Fruit fly (Drosophila melanogaster) whole organism, embryonic: ENCODE results near the gene CG17572.

Experiments
- ATbp ChIP-seq: fragments of 200-800 bp; sonication (Bioruptor generic); optimal IDR thresholded peaks from 2 replicates; lab custom pipeline; 2017; ENCODE audit warnings: missing biosample characterization, mild to moderate bottlenecking, missing genetic modification characterization, missing genetic modification reagents
- Ada2b ChIP-seq: fragments of 200-800 bp; sonication (Bioruptor generic); IDR thresholded peaks from 2 replicates; pipeline ENCODE4 v1.3.6; 2022; ENCODE audit warnings: missing biosample characterization, missing genetic modification characterization
- Bgb ChIP-seq: fragments of 200-800 bp; sonication (Bioruptor generic); IDR thresholded peaks from 2 replicates; pipeline ENCODE4 v1.3.6; 2022; ENCODE audit warnings: missing biosample characterization, missing genetic modification characterization; ENCODE audit not compliant: partially characterized antibody
- Bteb2 ChIP-seq: fragments of 200-800 bp; sonication (Bioruptor generic); optimal IDR thresholded peaks from 2 replicates; lab custom pipeline; 2016; ENCODE audit warnings: missing biosample characterization, missing genetic modification characterization
- CG10654 ChIP-seq: fragments of 200-800 bp; sonication (Bioruptor generic); optimal IDR thresholded peaks from 2 replicates; lab custom pipeline; 2016; ENCODE audit warnings: missing biosample characterization, missing genetic modification characterization
- CG11456 ChIP-seq: fragments of 200-800 bp; sonication (Bioruptor generic); IDR thresholded peaks from 3 replicates; pipeline ENCODE4 v1.3.6; 2022; ENCODE audit warnings: missing biosample characterization, missing genetic modification characterization
- CG12104 ChIP-seq: fragments of 200-800 bp; sonication (Bioruptor generic); optimal IDR thresholded peaks from 3 replicates; lab custom pipeline; 2016; ENCODE audit warnings: missing biosample characterization, missing genetic modification characterization
- CG1233 ChIP-seq: fragments of 200-800 bp; sonication (Bioruptor generic); optimal IDR thresholded peaks from 4 replicates; lab custom pipeline; 2018; ENCODE audit warnings: missing biosample characterization, mild to moderate bottlenecking, missing genetic modification characterization
- CG13775 ChIP-seq: fragments of 200-800 bp; sonication (Bioruptor generic); optimal IDR thresholded peaks from 3 replicates; lab custom pipeline; 2017; ENCODE audit warnings: missing biosample characterization, mild to moderate bottlenecking, missing genetic modification characterization
- CG14441 ChIP-seq: fragments of 200-800 bp; sonication (Bioruptor generic); IDR thresholded peaks from 2 replicates; pipeline ENCODE4 v1.3.6; 2022; ENCODE audit warnings: missing biosample characterization, missing genetic modification characterization
- CG14860 ChIP-seq: fragments of 200-800 bp; sonication (Bioruptor generic); IDR thresholded peaks from 3 replicates; pipeline ENCODE4 v1.3.6; 2022; ENCODE audit warnings: missing biosample characterization, missing genetic modification characterization; ENCODE audit not compliant: partially characterized antibody
- CG1647 ChIP-seq: fragments of 200-800 bp; sonication (Bioruptor generic); optimal IDR thresholded peaks from 3 replicates; lab custom pipeline; 2016; ENCODE audit warnings: missing biosample characterization, missing genetic modification characterization
- CG17385 ChIP-seq: fragments of 200-800 bp; sonication (Bioruptor generic); optimal IDR thresholded peaks from 3 replicates; lab custom pipeline; 2018; ENCODE audit warnings: missing biosample characterization, mild to moderate bottlenecking, missing genetic modification characterization
- CG2712 ChIP-seq: fragments of 200-800 bp; optimal IDR thresholded peaks from 3 replicates; lab custom pipeline; 2019; ENCODE audit warnings: missing biosample characterization, mild to moderate bottlenecking, missing genetic modification characterization, moderate library complexity
- CG30403 ChIP-seq: fragments of 200-800 bp; sonication (Bioruptor generic); optimal IDR thresholded peaks from 3 replicates; lab custom pipeline; 2016; ENCODE audit warnings: missing biosample characterization, missing genetic modification characterization
- CG3065 ChIP-seq: fragments of 200-800 bp; sonication (Bioruptor generic); optimal IDR thresholded peaks from 2 replicates; lab custom pipeline; 2016; ENCODE audit warnings: missing biosample characterization, missing genetic modification characterization
- CG3163 ChIP-seq: fragments of 200-800 bp; sonication (Bioruptor generic); optimal IDR thresholded peaks from 3 replicates; lab custom pipeline; 2016; ENCODE audit warnings: missing biosample characterization, missing genetic modification characterization
- CG3281 ChIP-seq: fragments of 200-800 bp; sonication (Bioruptor generic); optimal IDR thresholded peaks from 3 replicates; lab custom pipeline; 2017; ENCODE audit warnings: missing biosample characterization, mild to moderate bottlenecking, missing genetic modification characterization
- CG3407 ChIP-seq: fragments of 200-800 bp; sonication (Bioruptor generic); optimal IDR thresholded peaks from 2 replicates; lab custom pipeline; 2018; ENCODE audit warnings: missing biosample characterization, mild to moderate bottlenecking, missing genetic modification characterization
- CG34422 ChIP-seq: fragments of 200-800 bp; sonication (Bioruptor generic); IDR thresholded peaks from 3 replicates; pipeline ENCODE4 v1.3.6; 2022; ENCODE audit warnings: missing biosample characterization, missing genetic modification characterization
- CG8944 ChIP-seq: fragments of 200-800 bp; sonication (Bioruptor generic); optimal IDR thresholded peaks from 3 replicates; lab custom pipeline; 2016; ENCODE audit warnings: missing biosample characterization, missing genetic modification characterization
- CG9437 ChIP-seq: fragments of 200-800 bp; sonication (Bioruptor generic); optimal IDR thresholded peaks from 2 replicates; lab custom pipeline; 2018; ENCODE audit warnings: missing biosample characterization, mild to moderate bottlenecking, missing genetic modification characterization
- CTCF ChIP-seq: fragments of 200-800 bp; sonication (Bioruptor generic); optimal IDR thresholded peaks from 2 replicates; lab custom pipeline; 2017; ENCODE audit warnings: missing biosample characterization, mild to moderate bottlenecking, missing genetic modification characterization, moderate library complexity
- E2f2 ChIP-seq: fragments of 200-800 bp; sonication (Bioruptor generic); IDR thresholded peaks from 2 replicates; pipeline ENCODE4 v1.3.6; 2022; ENCODE audit warnings: missing biosample characterization, missing genetic modification characterization
- H15 ChIP-seq: fragments of 200-800 bp; sonication (Bioruptor generic); IDR thresholded peaks from 3 replicates; pipeline ENCODE4 v1.3.6; 2022; ENCODE audit warnings: missing biosample characterization, missing genetic modification characterization
- Hr51 ChIP-seq, 2 experiments: fragments of 200-800 bp; sonication (Bioruptor generic); optimal IDR thresholded peaks; 2 replicates in 1 of 2; 3 replicates in 1 of 2; lab custom pipeline; 2016 to 2018; ENCODE audit warnings: missing biosample characterization in 2 of 2, missing genetic modification characterization in 2 of 2, mild to moderate bottlenecking in 1 of 2, moderate library complexity in 1 of 2
- Hr78 ChIP-seq, 2 experiments: fragments of 200-800 bp in 1 of 2; fragments of >200 bp in 1 of 2; sonication (Bioruptor generic) in 1 of 2; optimal IDR thresholded peaks; 2 replicates each; lab custom pipeline; 2017 to 2019; ENCODE audit warnings: missing biosample characterization in 2 of 2, missing genetic modification characterization in 2 of 2, mild to moderate bottlenecking in 1 of 2, moderate library complexity in 1 of 2
- Opbp ChIP-seq: fragments of 200-800 bp; sonication (Bioruptor generic); IDR thresholded peaks from 3 replicates; pipeline ENCODE4 v1.3.6; 2022; ENCODE audit warnings: missing biosample characterization, missing genetic modification characterization; ENCODE audit not compliant: partially characterized antibody
- Sox102F ChIP-seq: fragments of 200-800 bp; sonication (Bioruptor generic); optimal IDR thresholded peaks from 2 replicates; lab custom pipeline; 2018; ENCODE audit warnings: missing biosample characterization, mild to moderate bottlenecking, missing genetic modification characterization, moderate library complexity
- Spps ChIP-seq: fragments of 200-800 bp; sonication (Bioruptor generic); optimal IDR thresholded peaks from 2 replicates; lab custom pipeline; 2018; ENCODE audit warnings: missing biosample characterization, mild to moderate bottlenecking, missing genetic modification characterization
- bigmax ChIP-seq: fragments of 200-800 bp; sonication (Bioruptor generic); optimal IDR thresholded peaks from 2 replicates; lab custom pipeline; 2018; ENCODE audit warnings: missing biosample characterization, mild to moderate bottlenecking, missing genetic modification characterization
- cad ChIP-seq: fragments of >200 bp; optimal IDR thresholded peaks from 2 replicates; lab custom pipeline; 2017; ENCODE audit warnings: missing biosample characterization, missing genetic modification characterization
- cas ChIP-seq: fragments of 200-800 bp; sonication (Bioruptor generic); IDR thresholded peaks from 2 replicates; pipeline ENCODE4 v1.3.6; 2022; ENCODE audit warnings: missing biosample characterization, missing genetic modification characterization
- corto ChIP-seq: fragments of 200-800 bp; sonication (Bioruptor generic); optimal IDR thresholded peaks from 2 replicates; lab custom pipeline; 2016; ENCODE audit warnings: missing biosample characterization, mild to moderate bottlenecking, missing genetic modification characterization, moderate library complexity
- en ChIP-seq: fragments of 200-800 bp; sonication (Bioruptor generic); optimal IDR thresholded peaks from 2 replicates; lab custom pipeline; 2016; ENCODE audit warnings: missing biosample characterization, missing genetic modification characterization
- gem ChIP-seq: fragments of 200-800 bp; sonication (Bioruptor generic); optimal IDR thresholded peaks from 2 replicates; lab custom pipeline; 2019; ENCODE audit warnings: missing biosample characterization, mild to moderate bottlenecking, missing genetic modification characterization, moderate library complexity
- hth ChIP-seq: fragments of >200 bp; optimal IDR thresholded peaks from 2 replicates; lab custom pipeline; 2017; ENCODE audit warnings: inconsistent platforms
- ind ChIP-seq: fragments of 200-800 bp; sonication (Bioruptor generic); optimal IDR thresholded peaks from 3 replicates; lab custom pipeline; 2016; ENCODE audit warnings: missing biosample characterization, missing genetic modification characterization
- kah ChIP-seq: fragments of 200-800 bp; sonication (Bioruptor generic); optimal IDR thresholded peaks from 2 replicates; lab custom pipeline; 2018; ENCODE audit warnings: missing biosample characterization, mild to moderate bottlenecking, missing genetic modification characterization
- kni ChIP-seq: fragments of 200-800 bp; sonication (Bioruptor generic); optimal IDR thresholded peaks from 3 replicates; lab custom pipeline; 2017; ENCODE audit warnings: mild to moderate bottlenecking, missing biosample characterization, missing genetic modification reagents, missing genetic modification characterization
- lab ChIP-seq: fragments of 200-800 bp; sonication (Bioruptor generic); optimal IDR thresholded peaks from 3 replicates; lab custom pipeline; 2017; ENCODE audit warnings: missing biosample characterization, missing genetic modification characterization, mild to moderate bottlenecking, moderate library complexity, missing genetic modification reagents
- lola ChIP-seq, 3 experiments: fragments of >200 bp in 2 of 3; fragments of 200-800 bp in 1 of 3; sonication (Bioruptor generic) in 1 of 3; optimal IDR thresholded peaks; 2 replicates each; lab custom pipeline; 2017 to 2019; ENCODE audit warnings: missing biosample characterization in 3 of 3, missing genetic modification characterization in 3 of 3, mild to moderate bottlenecking in 1 of 3, moderate library complexity in 1 of 3
- luna ChIP-seq: fragments of 200-800 bp; sonication (Bioruptor generic); optimal IDR thresholded peaks from 2 replicates; lab custom pipeline; 2016; ENCODE audit warnings: missing biosample characterization, missing genetic modification characterization
- pros ChIP-seq: fragments of 200-800 bp; sonication (Bioruptor generic); optimal IDR thresholded peaks from 3 replicates; lab custom pipeline; 2019; ENCODE audit warnings: missing biosample characterization, mild to moderate bottlenecking, missing genetic modification characterization, moderate library complexity
- schlank ChIP-seq: fragments of 200-800 bp; sonication (Bioruptor generic); optimal IDR thresholded peaks from 2 replicates; lab custom pipeline; 2018; ENCODE audit warnings: missing biosample characterization, mild to moderate bottlenecking, missing genetic modification characterization
- slou ChIP-seq: fragments of 200-800 bp; sonication (Bioruptor generic); optimal IDR thresholded peaks from 3 replicates; lab custom pipeline; 2016; ENCODE audit warnings: missing biosample characterization, missing genetic modification characterization
- tap ChIP-seq: fragments of 200-800 bp; optimal IDR thresholded peaks from 3 replicates; lab custom pipeline; 2019; ENCODE audit warnings: missing biosample characterization, mild to moderate bottlenecking, missing genetic modification characterization, moderate library complexity
- tin ChIP-seq: fragments of 200-800 bp; sonication (Bioruptor generic); optimal IDR thresholded peaks from 3 replicates; lab custom pipeline; 2016; ENCODE audit warnings: missing biosample characterization, missing genetic modification characterization
- ttk ChIP-seq: fragments of 200-800 bp; sonication (Bioruptor generic); IDR thresholded peaks from 2 replicates; pipeline ENCODE4 v2.1.2; 2022; ENCODE audit warnings: missing biosample characterization, missing genetic modification characterization
- twi ChIP-seq: fragments of 200-800 bp; optimal IDR thresholded peaks from 2 replicates; lab custom pipeline; 2019; ENCODE audit warnings: missing biosample characterization, mild to moderate bottlenecking, missing genetic modification characterization, moderate library complexity
- zen ChIP-seq: fragments of 200-800 bp; sonication (Bioruptor generic); optimal IDR thresholded peaks from 3 replicates; lab custom pipeline; 2018; ENCODE audit warnings: missing biosample characterization, mild to moderate bottlenecking, missing genetic modification characterization, moderate library complexity

CG17572 gene

dm6 chr2L:19045111-19045560, 28.8 kb downstream of the CG17572 start, which contains the start of the genes Ttc19 and Acn (continued):
- TF ChIP-seq CG34422 (GFP tag; lab: Robert Waterston, UW) (peak; percentile 92), E2f2 (peak; percentile 71), CG30403 (GFP tag; lab: Kevin White, UChicago) (peak; percentile 92), ind (GFP tag; lab: Kevin White, UChicago) (peak; percentile 80), Sox102F (GFP tag; lab: Kevin White, UChicago) (peak; percentile 86), tin (GFP tag; lab: Kevin White, UChicago) (peak; percentile 88), Spps (tag; lab: Kevin White, UChicago) (peak; percentile 65), CG1647 (peak; percentile 88), schlank (tag; lab: Kevin White, UChicago) (peak; percentile 62), ATbp (GFP tag; lab: Kevin White, UChicago) (no peak), ttk (GFP tag; lab: Robert Waterston, UW) (peak; percentile 67), H15 (GFP tag; lab: Robert Waterston, UW) (peak; percentile 84), pros (GFP tag; lab: Kevin White, UChicago) (no peak), CG14441 (GFP tag; lab: Robert Waterston, UW) (peak; percentile 82), Bgb (peak; percentile 95), luna (GFP tag; lab: Kevin White, UChicago) (peak; percentile 64), CG13775 (GFP tag; lab: Kevin White, UChicago) (peak; percentile 91), slou (peak; percentile 69), CG14860 (GFP tag; lab: Robert Waterston, UW) (peak; percentile 96), kah (peak; percentile 29), CG11456 (peak; percentile 85), CG2712 (peak; percentile 88), cas (GFP tag; lab: Robert Waterston, UW) (peak; percentile 68; the same call in 1 of the 2 replicates), CG10654 (GFP tag; lab: Kevin White, UChicago) (peak; percentile 61), lola (GFP tag; optimal IDR thresholded peaks at IDR 0.05; lab: Kevin White, UChicago) (peak in 1 of 3 experiments; percentile 80), corto (GFP tag; lab: Kevin White, UChicago) (no peak), twi (peak; percentile 60), zen (tag; lab: Kevin White, UChicago) (peak; percentile 83), tap (tag; lab: Kevin White, UChicago) (peak; percentile 63), CG3407 (GFP tag; lab: Kevin White, UChicago) (peak; percentile 60), CG3163 (GFP tag; lab: Kevin White, UChicago) (peak; percentile 78), CG8944 (GFP tag; lab: Kevin White, UChicago) (peak; percentile 91), cad (no peak), Ada2b (peak; percentile 75), Hr51 (GFP tag; optimal IDR thresholded peaks at IDR 0.05; lab: Kevin White, UChicago) (peak; percentile 80 to 91), CG3065 (peak; percentile 54), Hr78 (GFP tag; optimal IDR thresholded peaks at IDR 0.05; lab: Kevin White, UChicago) (no peak), CG9437 (GFP tag; lab: Kevin White, UChicago) (peak; percentile 82), lab (GFP tag; lab: Kevin White, UChicago) (peak; percentile 84), kni (GFP tag; lab: Kevin White, UChicago) (no peak), CG1233 (peak; percentile 76), Bteb2 (GFP tag; lab: Kevin White, UChicago) (peak; percentile 90), en (peak; percentile 76), gem (tag; lab: Kevin White, UChicago) (peak; percentile 88), CG12104 (GFP tag; lab: Kevin White, UChicago) (peak; percentile 71), bigmax (GFP tag; lab: Kevin White, UChicago) (no peak), Opbp (peak; percentile 96), hth (lab: Kevin White, UChicago) (no peak), CG17385 (peak; percentile 82), CTCF (GFP tag; lab: Kevin White, UChicago) (peak; percentile 26), CG3281 (GFP tag; lab: Kevin White, UChicago) (peak; percentile 76)
